Worm (Caenorhabditis elegans) whole organism, L4/young adult: Measurements from ENCODE around the gene ogdh-2.

Experiments used
- W03F9.2 ChIP-seq: fragments of 150-350 bp; optimal IDR thresholded peaks from 2 replicates; lab custom pipeline; 2014; ENCODE audit warnings: missing biosample characterization, missing genetic modification characterization
- dao-5 ChIP-seq: sonication (generic microtip); optimal IDR thresholded peaks from 2 replicates; lab custom pipeline; 2016; ENCODE audit warnings: missing genotype, missing genetic modification characterization, moderate library complexity, missing compliant biosample characterization
- him-1 ChIP-seq: sonication (generic microtip); optimal IDR thresholded peaks from 2 replicates; lab custom pipeline; 2016; ENCODE audit warnings: missing genotype, missing genetic modification reagents, missing genetic modification characterization, missing compliant biosample characterization

Gene ogdh-2

DNA sequence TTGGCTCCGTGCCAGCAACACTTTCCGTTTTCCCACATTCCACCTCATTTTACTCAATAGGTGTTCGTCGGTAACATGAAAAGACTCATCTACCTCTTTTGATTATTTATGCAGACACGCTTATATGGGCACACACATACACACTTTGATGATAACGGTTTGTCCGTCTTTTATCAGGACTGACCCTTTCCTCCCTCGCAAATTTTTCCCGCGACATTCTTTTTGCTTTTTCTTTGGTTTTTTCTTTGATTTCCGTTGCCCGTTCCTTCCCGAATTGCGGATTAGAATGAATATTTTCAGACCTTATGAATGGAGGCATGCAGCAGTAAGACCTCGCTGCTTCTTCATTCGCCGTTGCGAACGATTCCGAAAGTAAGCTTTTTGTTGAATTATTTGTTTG lies 18.7 kb downstream of the ogdh-2 start, which contains the start of gene vab-8:
vab-8 (plus strand) TSS at position 301 of the 400 bp plus-strand sequence.
- TF ChIP-seq W03F9.2 (tag; lab: Kevin White, UChicago) (no peak), dao-5 (tag; lab: Kevin White, UChicago) (no peak), him-1 (tag; lab: Kevin White, UChicago) (no peak)

ce11 chrV:12233425-12233824 lies 39.1 kb downstream of the ogdh-2 start:
- TF ChIP-seq him-1 (tag; lab: Kevin White, UChicago) (no peak), W03F9.2 (tag; lab: Kevin White, UChicago) (no peak), dao-5 (tag; lab: Kevin White, UChicago) (no peak)

DNA sequence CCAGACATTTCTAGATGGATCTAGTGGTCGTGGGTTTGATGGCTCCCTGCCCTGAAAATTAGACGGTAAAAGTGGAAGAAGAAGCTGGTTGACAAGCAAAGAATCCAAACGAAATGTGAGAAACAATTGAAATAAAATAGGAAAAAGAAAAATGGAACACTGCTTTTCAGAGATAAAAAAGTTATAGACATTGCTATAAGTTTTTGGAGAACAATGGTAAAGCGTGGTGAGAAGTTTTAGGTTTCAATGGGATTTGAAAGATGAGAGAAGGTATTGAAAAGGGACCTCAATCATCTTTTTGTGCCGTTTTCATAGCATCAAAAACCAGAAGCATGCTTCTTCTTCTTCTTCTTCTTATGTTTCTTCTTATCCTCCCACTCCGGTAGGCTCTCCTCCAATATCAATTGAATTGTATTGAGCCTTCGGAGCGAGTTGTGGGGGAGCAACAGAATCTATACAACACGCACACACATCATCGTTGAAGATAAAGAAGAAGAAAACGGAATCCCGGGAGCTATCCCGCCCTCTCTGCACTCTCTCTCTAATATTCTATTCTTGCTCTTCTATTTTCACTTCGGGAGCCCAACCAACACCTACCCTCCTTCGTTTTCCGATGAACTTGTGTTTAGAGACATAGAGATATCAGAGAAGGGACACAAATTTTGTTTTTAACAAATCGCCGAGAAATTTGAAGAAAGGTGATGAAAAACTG lies 40.1 kb downstream of the ogdh-2 start, which contains the start of gene myo-3:
myo-3 (minus strand) TSS at position 51 of the 712 bp plus-strand sequence.
- TF ChIP-seq dao-5 (tag; lab: Kevin White, UChicago) (no peak), W03F9.2 (tag; lab: Kevin White, UChicago) (no peak), him-1 (tag; lab: Kevin White, UChicago) (no peak)

ce11 chrV:12235502-12235901 lies 41.2 kb downstream of the ogdh-2 start:
- TF ChIP-seq W03F9.2 (tag; lab: Kevin White, UChicago) (no peak), him-1 (tag; lab: Kevin White, UChicago) (no peak), dao-5 (tag; lab: Kevin White, UChicago) (no peak)

- TF ChIP-seq him-1 (tag; lab: Kevin White, UChicago) = no peak
Observed at ce11 chrV:12241126-12241525, 46.8 kb downstream of the ogdh-2 start, which contains the start of gene ttr-22. Gene ttr-22 (plus strand): TSS chrV:12241426.

DNA sequence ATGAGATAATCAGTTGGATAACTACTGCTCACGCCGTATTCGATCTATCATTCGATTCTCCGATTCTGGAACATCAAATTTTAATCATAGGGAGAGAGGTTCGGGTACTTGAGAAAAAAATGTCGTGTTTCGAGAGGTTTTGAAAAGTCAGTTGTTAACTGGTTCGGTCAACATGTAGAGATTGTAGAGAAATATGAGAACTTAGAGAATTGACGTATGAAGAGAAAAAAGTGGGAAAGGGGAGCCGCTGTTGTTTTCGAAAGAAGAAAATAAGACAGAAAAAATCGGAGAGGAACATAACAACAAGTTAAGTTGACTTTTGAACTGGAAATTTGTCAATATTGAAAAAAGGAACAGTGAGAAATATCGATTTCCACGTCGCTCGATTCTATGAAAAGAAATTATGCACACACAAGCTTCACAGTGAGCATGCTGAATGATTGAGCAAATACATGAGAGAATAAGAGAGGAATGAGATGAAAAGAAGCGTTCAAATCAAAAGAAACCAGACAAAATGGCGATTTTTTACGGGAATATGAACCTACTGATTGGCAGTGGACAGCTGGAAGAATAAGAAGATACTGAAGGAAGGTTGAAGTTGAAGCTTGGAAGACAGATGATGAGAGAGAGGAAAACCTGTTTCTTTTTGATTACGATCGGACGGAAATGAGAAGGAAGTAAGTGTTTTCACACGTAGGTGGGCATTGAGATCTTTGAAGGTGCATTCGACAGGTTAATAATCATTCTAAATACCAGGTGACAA lies 50.9 kb downstream of the ogdh-2 start, which contains the start of the genes T04H1.13, slfl-5 and rad-50:
T04H1.13 (minus strand) TSS at position 51 of the 763 bp plus-strand sequence.
slfl-5 (minus strand) TSS at position 65 of the 763 bp plus-strand sequence.
rad-50 (plus strand) TSS at position 667 of the 763 bp plus-strand sequence.
- TF ChIP-seq dao-5 (tag; lab: Kevin White, UChicago) (no peak), him-1 (tag; lab: Kevin White, UChicago) (no peak), W03F9.2 (tag; lab: Kevin White, UChicago) (no peak)

- TF ChIP-seq W03F9.2 (tag; lab: Kevin White, UChicago) (no peak), him-1 (tag; lab: Kevin White, UChicago) (no peak), dao-5 (tag; lab: Kevin White, UChicago) (no peak)
Observed at ce11 chrV:12245777-12246452, 51.6 kb downstream of the ogdh-2 start.

ce11 chrV:12251041-12251440 lies 56.7 kb downstream of the ogdh-2 start, which contains the start of gene T04H1.5:
Gene T04H1.5 (plus strand): TSS chrV:12251341.
- TF ChIP-seq him-1 (tag; lab: Kevin White, UChicago) = no peak
- TF ChIP-seq W03F9.2 (tag; lab: Kevin White, UChicago) = no peak
- TF ChIP-seq dao-5 (tag; lab: Kevin White, UChicago) = no peak

ce11 chrV:12252272-12252671 lies 58.0 kb downstream of the ogdh-2 start, which contains the start of gene lrx-1:
Gene lrx-1 (plus strand): TSS chrV:12252572.
- TF ChIP-seq him-1 (tag; lab: Kevin White, UChicago) (no peak), dao-5 (tag; lab: Kevin White, UChicago) (no peak)
